Fruit fly (Drosophila melanogaster) whole organism, embryonic: Measurements from ENCODE around the gene geko.

Experiments used
- Aef1 ChIP-seq: fragments of 200-800 bp; sonication (Bioruptor generic); IDR thresholded peaks from 3 replicates; pipeline ENCODE4 v1.3.6; 2022; ENCODE audit warnings: missing biosample characterization, missing genetic modification characterization
- CG13123 ChIP-seq: fragments of 200-800 bp; sonication (Bioruptor generic); optimal IDR thresholded peaks from 2 replicates; lab custom pipeline; 2016; ENCODE audit warnings: missing biosample characterization, missing genetic modification characterization
- CG14667 ChIP-seq: fragments of 200-800 bp; sonication (Bioruptor generic); IDR thresholded peaks from 2 replicates; pipeline ENCODE4 v1.3.6; 2022; ENCODE audit warnings: missing biosample characterization, missing genetic modification characterization
- CG17612 ChIP-seq: fragments of 200-800 bp; sonication (Bioruptor generic); IDR thresholded peaks from 2 replicates; pipeline ENCODE4 v1.3.6; 2022; ENCODE audit warnings: missing biosample characterization, missing genetic modification characterization
- CG3163 ChIP-seq: fragments of 200-800 bp; sonication (Bioruptor generic); optimal IDR thresholded peaks from 3 replicates; lab custom pipeline; 2016; ENCODE audit warnings: missing biosample characterization, missing genetic modification characterization
- CG4360 ChIP-seq: fragments of 200-800 bp; sonication (Bioruptor generic); IDR thresholded peaks from 2 replicates; pipeline ENCODE4 v1.3.6; 2022; ENCODE audit warnings: missing biosample characterization, missing genetic modification characterization
- CG4424 ChIP-seq: fragments of 200-800 bp; sonication (Bioruptor generic); optimal IDR thresholded peaks from 3 replicates; lab custom pipeline; 2016; ENCODE audit warnings: missing biosample characterization, missing genetic modification characterization
- CG4707 ChIP-seq: fragments of 200-800 bp; sonication (Bioruptor generic); optimal IDR thresholded peaks from 2 replicates; lab custom pipeline; 2018; ENCODE audit warnings: missing biosample characterization, mild to moderate bottlenecking, missing genetic modification characterization, moderate library complexity
- CG5245 ChIP-seq: fragments of 200-800 bp; sonication (Bioruptor generic); optimal IDR thresholded peaks from 3 replicates; lab custom pipeline; 2016; ENCODE audit warnings: missing biosample characterization, missing genetic modification characterization
- CG6765 ChIP-seq: fragments of 200-800 bp; sonication (Bioruptor generic); optimal IDR thresholded peaks from 3 replicates; lab custom pipeline; 2017; ENCODE audit warnings: missing biosample characterization, mild to moderate bottlenecking, missing genetic modification characterization
- CG7271 ChIP-seq: fragments of 200-800 bp; sonication (Bioruptor generic); optimal IDR thresholded peaks from 2 replicates; lab custom pipeline; 2018; ENCODE audit warnings: missing biosample characterization, mild to moderate bottlenecking, missing genetic modification characterization, moderate library complexity
- CG7839 ChIP-seq: fragments of 200-800 bp; sonication (Bioruptor generic); optimal IDR thresholded peaks from 3 replicates; lab custom pipeline; 2018; ENCODE audit warnings: missing biosample characterization, mild to moderate bottlenecking, missing genetic modification characterization, moderate library complexity
- CG8359 ChIP-seq: fragments of 200-800 bp; sonication (Bioruptor generic); optimal IDR thresholded peaks from 2 replicates; lab custom pipeline; 2017; ENCODE audit warnings: missing biosample characterization, mild to moderate bottlenecking, missing genetic modification characterization, borderline replicate concordance
- CG9876 ChIP-seq: fragments of 200-800 bp; sonication (Bioruptor generic); optimal IDR thresholded peaks from 2 replicates; lab custom pipeline; 2016; ENCODE audit warnings: missing biosample characterization, missing genetic modification characterization
- CkIIα-i1 ChIP-seq: fragments of 200-800 bp; sonication (Bioruptor generic); IDR thresholded peaks from 2 replicates; pipeline ENCODE4 v1.3.6; 2022; ENCODE audit warnings: missing biosample characterization, missing genetic modification characterization
- CrebB ChIP-seq: fragments of 200-800 bp; sonication (Bioruptor generic); optimal IDR thresholded peaks from 3 replicates; lab custom pipeline; 2018; ENCODE audit warnings: missing biosample characterization, mild to moderate bottlenecking, missing genetic modification characterization
- D19A ChIP-seq: fragments of 200-800 bp; optimal IDR thresholded peaks from 3 replicates; lab custom pipeline; 2019; ENCODE audit warnings: missing biosample characterization, mild to moderate bottlenecking, missing genetic modification characterization, moderate library complexity
- Doc2 ChIP-seq: fragments of 200-800 bp; sonication (Bioruptor generic); IDR thresholded peaks from 2 replicates; pipeline ENCODE4 v1.3.6; 2022; ENCODE audit warnings: missing biosample characterization, missing genetic modification characterization
- Drgx ChIP-seq: fragments of 200-800 bp; sonication (Bioruptor generic); IDR thresholded peaks from 2 replicates; pipeline ENCODE4 v1.3.6; 2022; ENCODE audit warnings: missing biosample characterization, missing genetic modification characterization
- Ets97D ChIP-seq: fragments of 200-800 bp; sonication (Bioruptor generic); optimal IDR thresholded peaks from 3 replicates; lab custom pipeline; 2016; ENCODE audit warnings: missing biosample characterization, missing genetic modification characterization
- HHEX ChIP-seq: fragments of 200-800 bp; sonication (Bioruptor generic); optimal IDR thresholded peaks from 3 replicates; lab custom pipeline; 2017; ENCODE audit warnings: missing biosample characterization, mild to moderate bottlenecking, missing genetic modification characterization, missing genetic modification reagents
- Hmr ChIP-seq: fragments of 200-800 bp; sonication (Bioruptor generic); optimal IDR thresholded peaks from 3 replicates; lab custom pipeline; 2017; ENCODE audit warnings: mild to moderate bottlenecking, missing biosample characterization, missing genetic modification reagents, missing genetic modification characterization
- Meics ChIP-seq: fragments of 200-800 bp; sonication (Bioruptor generic); optimal IDR thresholded peaks from 2 replicates; lab custom pipeline; 2017; ENCODE audit warnings: missing biosample characterization, mild to moderate bottlenecking, missing genetic modification characterization
- NFAT ChIP-seq: fragments of 200-800 bp; sonication (Bioruptor generic); IDR thresholded peaks from 2 replicates; pipeline ENCODE4 v1.3.6; 2022; ENCODE audit warnings: missing biosample characterization, missing genetic modification characterization
- NfI ChIP-seq: fragments of 200-800 bp; sonication (Bioruptor generic); optimal IDR thresholded peaks from 3 replicates; lab custom pipeline; 2018; ENCODE audit warnings: missing biosample characterization, mild to moderate bottlenecking, missing genetic modification characterization, moderate library complexity
- PHDP ChIP-seq: fragments of 200-800 bp; sonication (Bioruptor generic); optimal IDR thresholded peaks from 3 replicates; lab custom pipeline; 2018; ENCODE audit warnings: missing biosample characterization, mild to moderate bottlenecking, missing genetic modification characterization, moderate library complexity
- Sry-δ ChIP-seq: fragments of 200-800 bp; sonication (Bioruptor generic); optimal IDR thresholded peaks from 2 replicates; lab custom pipeline; 2016; ENCODE audit warnings: missing biosample characterization, missing genetic modification characterization
- Stat92E ChIP-seq, 3 experiments: fragments of >200 bp in 2 of 3; fragments of 200-800 bp in 1 of 3; sonication (Bioruptor generic) in 1 of 3; optimal IDR thresholded peaks; 2 replicates each; lab custom pipeline; 2017 to 2019; ENCODE audit warnings: missing biosample characterization in 3 of 3, missing genetic modification characterization in 3 of 3, mild to moderate bottlenecking in 1 of 3, moderate library complexity in 1 of 3
- Xrp1 ChIP-seq: fragments of 200-800 bp; sonication (Bioruptor generic); IDR thresholded peaks from 2 replicates; pipeline ENCODE4 v1.3.6; 2022; ENCODE audit warnings: missing biosample characterization, missing genetic modification characterization
- az2 ChIP-seq: fragments of 200-800 bp; sonication (Bioruptor generic); optimal IDR thresholded peaks from 3 replicates; lab custom pipeline; 2016; ENCODE audit warnings: missing biosample characterization, missing genetic modification characterization
- btn ChIP-seq: fragments of 200-800 bp; sonication (Bioruptor generic); optimal IDR thresholded peaks from 2 replicates; lab custom pipeline; 2016; ENCODE audit warnings: missing biosample characterization, missing genetic modification characterization
- dati ChIP-seq: fragments of 200-800 bp; sonication (Bioruptor generic); IDR thresholded peaks from 2 replicates; pipeline ENCODE4 v1.3.6; 2022; ENCODE audit warnings: missing biosample characterization, missing genetic modification characterization
- fd102C ChIP-seq: fragments of 200-800 bp; sonication (Bioruptor generic); optimal IDR thresholded peaks from 2 replicates; lab custom pipeline; 2018; ENCODE audit warnings: missing biosample characterization, mild to moderate bottlenecking, missing genetic modification characterization, moderate library complexity
- fru ChIP-seq: fragments of >200 bp; optimal IDR thresholded peaks from 2 replicates; lab custom pipeline; 2017
- fu2 ChIP-seq: fragments of 200-800 bp; sonication (Bioruptor generic); optimal IDR thresholded peaks from 2 replicates; lab custom pipeline; 2016; ENCODE audit warnings: missing biosample characterization, missing genetic modification characterization
- lbe ChIP-seq: fragments of 200-800 bp; sonication (Bioruptor generic); optimal IDR thresholded peaks from 2 replicates; lab custom pipeline; 2016; ENCODE audit warnings: missing biosample characterization, mild to moderate bottlenecking, missing genetic modification characterization
- lilli ChIP-seq: fragments of 200-800 bp; sonication (Bioruptor generic); optimal IDR thresholded peaks from 3 replicates; lab custom pipeline; 2016; ENCODE audit warnings: missing biosample characterization, missing genetic modification characterization
- lov ChIP-seq, 2 experiments: fragments of 200-800 bp in 1 of 2; fragments of >200 bp in 1 of 2; sonication (Bioruptor generic) in 1 of 2; IDR thresholded peaks in 1 of 2; optimal IDR thresholded peaks in 1 of 2; 2 replicates in 1 of 2; 3 replicates in 1 of 2; pipeline versions ENCODE4 v1.3.6 to Lab custom; 2017 to 2022; ENCODE audit warnings: missing biosample characterization in 1 of 2, missing genetic modification characterization in 1 of 2
- nom ChIP-seq: fragments of 200-800 bp; sonication (Bioruptor generic); optimal IDR thresholded peaks from 2 replicates; lab custom pipeline; 2017; ENCODE audit warnings: missing biosample characterization, missing genetic modification characterization, mild to moderate bottlenecking, moderate library complexity, missing genetic modification reagents
- p53 ChIP-seq: fragments of 200-800 bp; sonication (Bioruptor generic); optimal IDR thresholded peaks from 2 replicates; lab custom pipeline; 2016; ENCODE audit warnings: missing biosample characterization, missing genetic modification characterization
- pan ChIP-seq, 4 experiments: fragments of >200 bp in 3 of 4; fragments of 200-800 bp in 1 of 4; sonication (Bioruptor generic) in 1 of 4; optimal IDR thresholded peaks in 3 of 4; IDR thresholded peaks in 1 of 4; 2 replicates each; pipeline versions ENCODE4 v1.3.6 to Lab custom; 2017 to 2022; ENCODE audit warnings: missing biosample characterization in 2 of 4, missing genetic modification characterization in 2 of 4, mixed read lengths in 1 of 4
- pum ChIP-seq: fragments of 200-800 bp; sonication (Bioruptor generic); optimal IDR thresholded peaks from 2 replicates; lab custom pipeline; 2016; ENCODE audit warnings: missing biosample characterization, missing genetic modification characterization
- pzg ChIP-seq: fragments of 200-800 bp; sonication (Bioruptor generic); optimal IDR thresholded peaks from 3 replicates; lab custom pipeline; 2018; ENCODE audit warnings: missing biosample characterization, mild to moderate bottlenecking, missing genetic modification characterization, moderate library complexity
- run ChIP-seq: fragments of 200-800 bp; sonication (Bioruptor generic); optimal IDR thresholded peaks from 3 replicates; lab custom pipeline; 2018; ENCODE audit warnings: missing biosample characterization, mild to moderate bottlenecking, missing genetic modification characterization
- sens ChIP-seq: fragments of 200-800 bp; sonication (Bioruptor generic); peaks from one replicate; lab custom pipeline; 2016; ENCODE audit warnings: missing biosample characterization, missing genetic modification characterization
- tup ChIP-seq: fragments of 200-800 bp; sonication (Bioruptor generic); optimal IDR thresholded peaks from 2 replicates; lab custom pipeline; 2016; ENCODE audit warnings: missing biosample characterization, mild to moderate bottlenecking, missing genetic modification characterization, moderate library complexity
- zen ChIP-seq: fragments of 200-800 bp; sonication (Bioruptor generic); optimal IDR thresholded peaks from 3 replicates; lab custom pipeline; 2018; ENCODE audit warnings: missing biosample characterization, mild to moderate bottlenecking, missing genetic modification characterization, moderate library complexity

The geko gene

dm6 chr3L:18192858-18193478 is 53.8 kb downstream of the geko start (continued):
- TF ChIP-seq Ets97D (GFP tag; lab: Kevin White, UChicago), result no peak
- TF ChIP-seq tup (GFP tag; lab: Kevin White, UChicago), result no peak
- no peak for TF ChIP-seq fru (lab: Kevin White, UChicago)
- TF ChIP-seq HHEX (GFP tag; lab: Kevin White, UChicago), result peak; percentile 63
- peak; percentile 64 for TF ChIP-seq Hmr
- peak; percentile 89 for TF ChIP-seq CG7839
- peak; percentile 59 for TF ChIP-seq CG7271
- TF ChIP-seq Aef1, result peak; percentile 50; the same call in 2 of the 3 replicates
- TF ChIP-seq run, result peak; percentile 50
- TF ChIP-seq pan (optimal IDR thresholded peaks at IDR 0.05; lab: Kevin White, UChicago), result no peak
- TF ChIP-seq pan (GFP tag; optimal IDR thresholded peaks at IDR 0.05 in 1 of 2, IDR thresholded peaks at IDR 0.05 in 1 of 2), result peak in 1 of 2 experiments; percentile 60
- TF ChIP-seq CG4360, result peak; percentile 14; the same call in 1 of the 2 replicates
- no peak for TF ChIP-seq Drgx (GFP tag; lab: Robert Waterston, UW)
- TF ChIP-seq fu2 (GFP tag; lab: Kevin White, UChicago), result no peak
- peak in 1 of 3 experiments; percentile 54 for TF ChIP-seq Stat92E (GFP tag; optimal IDR thresholded peaks at IDR 0.05; lab: Kevin White, UChicago)
- peak; percentile 22 for TF ChIP-seq CG13123
- TF ChIP-seq NfI (GFP tag; lab: Kevin White, UChicago), result peak; percentile 60
- TF ChIP-seq btn (GFP tag; lab: Kevin White, UChicago), result no peak
- TF ChIP-seq nom (GFP tag; lab: Kevin White, UChicago), result peak; percentile 75
- TF ChIP-seq CG8359 (GFP tag; lab: Kevin White, UChicago), result peak; percentile 60
- peak; percentile 0 for TF ChIP-seq CG6765 (GFP tag; lab: Kevin White, UChicago)
- no peak for TF ChIP-seq Doc2 (GFP tag; lab: Robert Waterston, UW)
- no peak for TF ChIP-seq CkIIα-i1 (GFP tag; lab: Robert Waterston, UW)
- TF ChIP-seq CG3163 (GFP tag; lab: Kevin White, UChicago), result no peak
- no peak for TF ChIP-seq lov (optimal IDR thresholded peaks at IDR 0.05; lab: Kevin White, UChicago)
- 0 out of 3 replicates have a peak, but pooled peaks have one; percentile 45 for TF ChIP-seq lov (GFP tag; IDR thresholded peaks at IDR 0.05; lab: Robert Waterston, UW)

- no peak for TF ChIP-seq CG4707 (GFP tag; lab: Kevin White, UChicago)
- TF ChIP-seq NFAT (GFP tag; lab: Robert Waterston, UW), result no peak
- no peak for TF ChIP-seq Meics (GFP tag; lab: Kevin White, UChicago)
- no peak for TF ChIP-seq fd102C (GFP tag; lab: Kevin White, UChicago)
- peak; percentile 82 for TF ChIP-seq p53
- TF ChIP-seq CG5245 (GFP tag; lab: Kevin White, UChicago), result no peak
- TF ChIP-seq az2 (GFP tag; lab: Kevin White, UChicago), result no peak
- TF ChIP-seq CG4424 (GFP tag; lab: Kevin White, UChicago), result no peak
- TF ChIP-seq PHDP, result no peak
Measured at dm6 chr3L:18193642-18194041, 54.4 kb downstream of the geko start.

dm6 chr3L:18194323-18194996 is 55.3 kb downstream of the geko start:
- TF ChIP-seq fru (lab: Kevin White, UChicago), result no peak
- no peak for TF ChIP-seq CrebB (tag; lab: Kevin White, UChicago)
- TF ChIP-seq lbe (GFP tag; lab: Kevin White, UChicago), result peak; percentile 84
- TF ChIP-seq D19A (tag; lab: Kevin White, UChicago), result peak; percentile 10
- no peak for TF ChIP-seq pzg
- no peak for TF ChIP-seq pum
- TF ChIP-seq CG9876 (GFP tag; lab: Kevin White, UChicago), result no peak
- TF ChIP-seq Xrp1 (GFP tag; lab: Robert Waterston, UW), result 0 out of 2 replicates have a peak, but pooled peaks have one; percentile 11
- no peak for TF ChIP-seq zen (tag; lab: Kevin White, UChicago)
- TF ChIP-seq Sry-δ, result no peak
- peak; percentile 22 for TF ChIP-seq sens (GFP tag; lab: Kevin White, UChicago)
- no peak for TF ChIP-seq CG14667
- no peak for TF ChIP-seq Drgx (GFP tag; lab: Robert Waterston, UW)
- TF ChIP-seq dati, result no peak
- no peak for TF ChIP-seq lilli (GFP tag; lab: Kevin White, UChicago)
- no peak for TF ChIP-seq CG17612
